Worm (Caenorhabditis elegans): Measurements from ENCODE around the gene sna-1.

DNA sequence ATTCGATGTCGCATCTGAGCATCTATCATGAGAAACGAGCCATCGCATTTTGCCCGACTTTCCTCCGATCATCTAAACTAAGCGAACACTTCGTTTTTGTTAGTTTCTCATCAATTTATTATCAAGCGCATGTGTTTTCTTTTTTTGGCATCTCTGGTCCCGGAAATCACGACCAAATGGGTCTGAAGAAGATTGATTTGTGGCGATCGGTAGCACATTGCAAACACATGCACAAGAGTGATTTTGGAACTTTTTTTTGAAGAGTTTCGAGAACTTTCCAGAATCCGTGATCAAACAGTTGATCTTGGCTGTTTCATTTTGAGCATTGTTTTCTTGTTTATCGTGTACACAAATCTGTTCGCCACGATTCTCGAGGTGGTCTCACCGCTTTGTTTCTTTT, 42.8 kb upstream of the sna-1 start:
- TF ChIP-seq dao-5 (tag; optimal IDR thresholded peaks at IDR 0.05), result no peak
- no peak for TF ChIP-seq him-1 (tag; optimal IDR thresholded peaks at IDR 0.05)

Data from whole organism, L4/young adult.